Worm (Caenorhabditis elegans): Measurements from ENCODE around the gene H28G03.2.

DNA sequence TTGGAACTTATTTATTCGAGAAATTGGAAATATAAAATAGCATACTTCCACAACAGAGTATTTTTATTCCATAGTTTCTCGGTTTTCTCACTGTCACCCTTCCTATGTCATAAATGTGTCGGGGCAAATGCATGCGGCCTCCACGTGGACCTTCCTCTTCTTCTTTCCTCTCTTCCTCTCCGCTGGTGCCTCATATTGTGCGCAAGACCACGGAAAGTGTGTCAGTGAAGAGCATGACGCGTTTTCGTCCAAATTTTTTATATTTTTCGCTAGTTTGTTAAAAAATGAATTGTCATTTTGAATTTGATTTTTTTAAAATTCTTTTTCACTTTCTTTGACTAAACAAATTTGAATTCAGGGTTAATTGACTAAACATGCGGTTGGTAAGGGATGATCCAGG is 40.5 kb upstream of the H28G03.2 start, which contains the start of gene mans-3:
- TF ChIP-seq nhr-28 (tag; optimal IDR thresholded peaks at IDR 0.05) = no peak
- TF ChIP-seq elt-1 (tag; optimal IDR thresholded peaks at IDR 0.05; ENCODE audit: borderline replicate concordance, insufficient read depth) = no peak
- TF ChIP-seq sptf-1 (tag; optimal IDR thresholded peaks at IDR 0.05) = peak; percentile 90
- peak; percentile 59 for TF ChIP-seq ztf-11 (tag; optimal IDR thresholded peaks at IDR 0.05)
- peak; percentile 72 for TF ChIP-seq unc-62 (GFP tag; optimal IDR thresholded peaks at IDR 0.05)
- TF ChIP-seq nhr-237 (tag; optimal IDR thresholded peaks at IDR 0.05) = peak; percentile 12
